Fruit fly (Drosophila melanogaster) S2 (cell line): ENCODE measurements around the gene HDAC4.

Experiments used
- CG8478 ChIP-seq: fragments of >200 bp; optimal IDR thresholded peaks from 2 replicates; lab custom pipeline; 2018
- CTCF ChIP-seq, 2 experiments: fragments of >200 bp; optimal IDR thresholded peaks; 2 replicates each; lab custom pipeline; 2018

DNA sequence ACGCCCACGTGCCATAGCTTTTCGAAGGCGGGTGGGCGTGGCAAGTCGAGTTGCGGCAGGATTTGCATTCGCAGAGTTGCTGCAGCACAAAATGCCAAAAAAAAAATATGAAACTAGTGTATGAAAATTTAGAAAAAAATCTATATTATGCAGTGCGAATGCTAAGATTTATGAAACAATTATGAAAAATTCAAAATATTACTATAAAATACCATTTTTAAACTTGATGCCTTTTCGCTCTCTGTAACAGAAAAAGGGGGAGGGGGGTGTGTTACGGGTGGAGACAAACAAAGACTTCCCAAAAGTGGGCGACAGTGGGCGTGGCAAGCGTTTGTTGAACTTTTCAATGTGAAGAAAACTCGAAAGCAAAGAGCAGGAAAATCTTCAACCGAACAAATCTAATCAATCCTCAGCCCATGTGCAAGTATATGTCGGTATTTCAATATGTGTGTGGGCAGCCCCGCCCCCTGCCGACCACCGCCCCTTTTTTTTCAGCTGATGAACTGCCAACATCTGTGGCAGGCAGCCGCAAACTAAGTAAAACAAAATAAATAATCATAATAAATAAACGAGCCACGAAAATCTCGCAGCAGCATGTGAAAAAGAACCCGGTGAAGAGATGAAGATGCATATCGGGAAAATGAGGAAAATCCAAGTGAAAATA, 35.6 kb downstream of the HDAC4 start:
- TF ChIP-seq CG8478 (lab: Kevin White, UChicago), result no peak
- no peak for TF ChIP-seq CTCF (optimal IDR thresholded peaks at IDR 0.05; lab: Kevin White, UChicago)
